Worm (Caenorhabditis elegans): ENCODE data around the gene sri-30.

- 0 out of 2 replicates have a peak, but pooled peaks have one; percentile 2 for TF ChIP-seq flt-1 (GFP tag; IDR thresholded peaks at IDR 0.05)
- no peak for TF ChIP-seq ztf-23 (GFP tag; IDR thresholded peaks at IDR 0.05)
- TF ChIP-seq ztf-29 (GFP tag; IDR thresholded peaks at IDR 0.05): no peak
- TF ChIP-seq klf-2 (GFP tag; conservative IDR thresholded peaks at IDR 0.05): no peak
Observed at ce11 chrII:3014196-3014849, 31.7 kb upstream of the sri-30 start, which contains the start of gene C41H7.2.

Data from whole organism, midembryonic.